Worm (Caenorhabditis elegans): ENCODE results near the gene znf-622.

Gene znf-622

DNA sequence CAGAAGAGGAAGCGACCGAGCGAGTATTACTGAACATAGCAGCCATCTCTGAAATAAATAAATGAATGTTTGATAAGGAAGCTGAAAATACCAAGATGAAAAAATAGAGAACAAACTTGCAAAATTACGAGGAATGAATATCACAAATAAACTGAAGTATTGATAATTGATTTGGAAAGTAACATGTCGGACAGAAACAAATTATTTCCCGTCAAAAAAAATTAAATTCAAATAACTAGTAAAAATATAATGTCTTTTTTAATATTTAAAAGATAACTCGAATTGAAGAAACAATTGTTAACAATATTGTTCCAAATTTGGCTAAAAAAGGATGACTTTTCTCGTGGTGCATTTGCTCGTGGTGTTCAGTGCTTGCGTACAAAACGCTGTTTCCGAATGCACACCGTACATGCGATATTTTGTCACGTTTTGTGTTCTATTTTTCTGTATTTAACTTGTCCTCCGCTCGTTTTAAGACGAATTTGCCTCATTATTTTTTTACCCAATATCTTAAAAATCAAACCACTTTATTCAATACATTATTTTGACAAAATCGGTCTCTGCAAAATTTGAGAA, 39.5 kb upstream of the znf-622 start, which contains the start of gene rpn-13 (continued):
- TF ChIP-seq unc-55 (GFP tag; optimal IDR thresholded peaks at IDR 0.05) (peak; percentile 83), snpc-4 (tag; optimal IDR thresholded peaks at IDR 0.05) (no peak), ztf-1 (GFP tag; conservative IDR thresholded peaks at IDR 0.05) (no peak), mab-5 (tag; optimal IDR thresholded peaks at IDR 0.05) (no peak), ceh-16 (tag; optimal IDR thresholded peaks at IDR 0.05) (no peak), egl-27 (tag; optimal IDR thresholded peaks at IDR 0.05) (no peak), mbf-1 (tag; optimal IDR thresholded peaks at IDR 0.05) (no peak), nhr-23 (tag; optimal IDR thresholded peaks at IDR 0.05) (no peak), ceh-82 (tag; optimal IDR thresholded peaks at IDR 0.05) (no peak), nhr-12 (tag; optimal IDR thresholded peaks at IDR 0.05) (no peak), ZK546.5 (tag; optimal IDR thresholded peaks at IDR 0.05) (no peak), zag-1 (tag; optimal IDR thresholded peaks at IDR 0.05) (no peak), lin-13 (GFP tag; optimal IDR thresholded peaks at IDR 0.05) (peak; percentile 55), alr-1 (tag; optimal IDR thresholded peaks at IDR 0.05) (no peak), nhr-21 (tag; optimal IDR thresholded peaks at IDR 0.05) (no peak), aly-2 (tag; optimal IDR thresholded peaks at IDR 0.05) (no peak), blmp-1 (tag; optimal IDR thresholded peaks at IDR 0.05; ENCODE audit: insufficient read depth) (no peak), ztf-4 (tag; optimal IDR thresholded peaks at IDR 0.05) (no peak)

ce11 chrIII:6343229-6343628, 38.2 kb upstream of the znf-622 start, which contains the start of gene C56G2.9:
TSS of gene C56G2.9 (minus strand) at chrIII:6343329.
- no peak for TF ChIP-seq nhr-23 (tag; optimal IDR thresholded peaks at IDR 0.05)
- TF ChIP-seq mab-5 (tag; optimal IDR thresholded peaks at IDR 0.05) = no peak
- TF ChIP-seq fos-1 (tag; optimal IDR thresholded peaks at IDR 0.05) = no peak
- TF ChIP-seq ztf-1 (GFP tag; conservative IDR thresholded peaks at IDR 0.05) = no peak
- no peak for TF ChIP-seq egl-27 (tag; optimal IDR thresholded peaks at IDR 0.05)
- no peak for TF ChIP-seq zag-1 (tag; optimal IDR thresholded peaks at IDR 0.05)
- TF ChIP-seq snpc-4 (tag; optimal IDR thresholded peaks at IDR 0.05) = no peak
- TF ChIP-seq crh-2 (tag; optimal IDR thresholded peaks at IDR 0.05) = no peak
- TF ChIP-seq nhr-10 (tag; optimal IDR thresholded peaks at IDR 0.05) = no peak
- TF ChIP-seq nhr-25 (tag; optimal IDR thresholded peaks at IDR 0.05) = no peak
- TF ChIP-seq lsy-2 (tag; optimal IDR thresholded peaks at IDR 0.05) = no peak
- TF ChIP-seq mdl-1 (tag; optimal IDR thresholded peaks at IDR 0.05) = no peak
- no peak for TF ChIP-seq nhr-6 (tag; optimal IDR thresholded peaks at IDR 0.05)
- no peak for TF ChIP-seq nhr-12 (tag; optimal IDR thresholded peaks at IDR 0.05)

DNA sequence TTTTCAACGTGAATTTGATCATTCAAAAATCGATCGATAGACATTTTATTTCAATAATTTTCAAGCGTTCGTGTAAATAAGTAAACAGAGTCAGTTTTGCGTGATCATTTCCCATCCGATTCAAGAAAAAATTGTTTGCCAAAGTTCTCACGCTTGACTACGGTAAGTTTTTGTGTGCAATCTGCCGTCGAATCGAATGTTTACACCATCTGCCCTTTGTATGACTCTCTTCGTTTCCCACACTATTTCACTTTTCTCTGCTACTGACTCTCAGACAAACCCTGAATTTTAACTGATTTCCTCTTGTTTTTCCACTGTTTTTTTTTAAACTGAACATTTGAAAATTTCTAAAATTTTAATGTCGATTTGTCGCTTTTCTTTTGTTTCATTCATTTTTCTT, 36.7 kb upstream of the znf-622 start:
- TF ChIP-seq mbf-1 (tag; optimal IDR thresholded peaks at IDR 0.05) (no peak), lin-39 (tag; optimal IDR thresholded peaks at IDR 0.05) (no peak), mab-5 (tag; optimal IDR thresholded peaks at IDR 0.05) (peak; percentile 53), nhr-11 (tag; optimal IDR thresholded peaks at IDR 0.05) (no peak), elt-1 (tag; optimal IDR thresholded peaks at IDR 0.05) (no peak), nhr-129 (tag; optimal IDR thresholded peaks at IDR 0.05) (peak; percentile 93), fos-1 (tag; optimal IDR thresholded peaks at IDR 0.05) (peak; percentile 81), crh-2 (tag; optimal IDR thresholded peaks at IDR 0.05) (peak; percentile 90), snpc-4 (tag; optimal IDR thresholded peaks at IDR 0.05) (peak; percentile 45), unc-39 (tag; optimal IDR thresholded peaks at IDR 0.05) (no peak), ztf-1 (GFP tag; conservative IDR thresholded peaks at IDR 0.05) (no peak), ceh-82 (tag; optimal IDR thresholded peaks at IDR 0.05) (no peak), egl-27 (tag; optimal IDR thresholded peaks at IDR 0.05) (peak; percentile 65), peb-1 (tag; optimal IDR thresholded peaks at IDR 0.05) (no peak), gmeb-1 (tag; optimal IDR thresholded peaks at IDR 0.05) (peak; percentile 75), lsy-2 (tag; optimal IDR thresholded peaks at IDR 0.05) (peak; percentile 96 to 98), nhr-77 (tag; optimal IDR thresholded peaks at IDR 0.05) (no peak), sma-9 (GFP tag; optimal IDR thresholded peaks at IDR 0.05) (peak; percentile 72), sma-9 (tag; optimal IDR thresholded peaks at IDR 0.05) (no peak), ceh-16 (tag; optimal IDR thresholded peaks at IDR 0.05) (no peak), ztf-11 (tag; optimal IDR thresholded peaks at IDR 0.05) (no peak), elt-3 (tag; optimal IDR thresholded peaks at IDR 0.05) (no peak), sma-3 (GFP tag; optimal IDR thresholded peaks at IDR 0.05) (peak; percentile 74), mdl-1 (tag; optimal IDR thresholded peaks at IDR 0.05) (peak in 1 of 2 experiments; percentile 2), nhr-6 (tag; optimal IDR thresholded peaks at IDR 0.05) (peak; percentile 91), F13H6.1 (tag; optimal IDR thresholded peaks at IDR 0.05) (peak; percentile 87), R02D3.7 (tag; optimal IDR thresholded peaks at IDR 0.05) (peak; percentile 22), nhr-10 (tag; optimal IDR thresholded peaks at IDR 0.05) (peak; percentile 53), ama-1 (optimal IDR thresholded peaks at IDR 0.05) (peak; percentile 53), nhr-21 (tag; optimal IDR thresholded peaks at IDR 0.05) (peak; percentile 66), unc-62 (GFP tag; optimal IDR thresholded peaks at IDR 0.05) (no peak), nhr-12 (tag; optimal IDR thresholded peaks at IDR 0.05) (no peak), unc-55 (GFP tag; optimal IDR thresholded peaks at IDR 0.05) (peak; percentile 95), zag-1 (tag; optimal IDR thresholded peaks at IDR 0.05) (peak; percentile 45), dmd-4 (tag; optimal IDR thresholded peaks at IDR 0.05) (no peak), Y55F3AM.14 (GFP tag; optimal IDR thresholded peaks at IDR 0.05) (peak; percentile 29), nhr-25 (tag; optimal IDR thresholded peaks at IDR 0.05) (peak; percentile 83), aly-2 (tag; optimal IDR thresholded peaks at IDR 0.05) (no peak), alr-1 (tag; optimal IDR thresholded peaks at IDR 0.05) (no peak), sem-4 (tag; optimal IDR thresholded peaks at IDR 0.05) (peak; percentile 85), ZK546.5 (tag; optimal IDR thresholded peaks at IDR 0.05) (no peak), nhr-237 (tag; optimal IDR thresholded peaks at IDR 0.05) (no peak), nhr-23 (tag; optimal IDR thresholded peaks at IDR 0.05) (no peak), lin-13 (GFP tag; optimal IDR thresholded peaks at IDR 0.05) (peak; percentile 84)

Data from whole organism, L2 larva.